Fruit fly (Drosophila melanogaster) S2 (cell line): Measurements from ENCODE around the gene Zmynd8.

Source experiments
- CG8478 ChIP-seq: fragments of >200 bp; optimal IDR thresholded peaks from 2 replicates; lab custom pipeline; 2018
- CTCF ChIP-seq, 2 experiments: fragments of >200 bp; optimal IDR thresholded peaks; 2 replicates each; lab custom pipeline; 2018

- no peak for TF ChIP-seq CG8478 (lab: Kevin White, UChicago)
- TF ChIP-seq CTCF (optimal IDR thresholded peaks at IDR 0.05; lab: Kevin White, UChicago): no peak
Observed at dm6 chr3R:31697606-31698005, 28.3 kb downstream of the Zmynd8 start.
